Worm (Caenorhabditis elegans): Measurements from ENCODE around the gene T25B9.4.
A peak's percentile ranks its signal among the peaks of the same experiment; 100 is the strongest.

ce11 chrIV:10768146-10768636 lies 10.7 kb upstream of the T25B9.4 start, which contains the start of gene T25B9.8:
- no peak for TF ChIP-seq cnd-1 (tag; optimal IDR thresholded peaks at IDR 0.05)
- no peak for TF ChIP-seq snpc-4 (tag; optimal IDR thresholded peaks at IDR 0.05)
- no peak for TF ChIP-seq unc-62 (GFP tag; optimal IDR thresholded peaks at IDR 0.05)
- TF ChIP-seq elt-3 (tag; optimal IDR thresholded peaks at IDR 0.05): no peak
- TF ChIP-seq ceh-43 (GFP tag; optimal IDR thresholded peaks at IDR 0.05): no peak
- TF ChIP-seq ces-1 (GFP tag; optimal IDR thresholded peaks at IDR 0.05): peak; percentile 44
- no peak for TF ChIP-seq nhr-28 (tag; optimal IDR thresholded peaks at IDR 0.05)
- no peak for TF ChIP-seq lsy-2 (tag; optimal IDR thresholded peaks at IDR 0.05)
- no peak for TF ChIP-seq sem-2 (GFP tag; optimal IDR thresholded peaks at IDR 0.05)
- TF ChIP-seq mab-5 (tag; optimal IDR thresholded peaks at IDR 0.05): no peak
- TF ChIP-seq unc-39 (tag; optimal IDR thresholded peaks at IDR 0.05): no peak

Data from whole organism, mixed stage, embryonic.